Worm (Caenorhabditis elegans) whole organism, young adult: ENCODE measurements around the gene T06E6.15.

ENCODE experiments used
- F10E7.11 ChIP-seq: sonication (generic microtip); optimal IDR thresholded peaks from 2 replicates; lab custom pipeline; 2017; ENCODE audit warnings: mild to moderate bottlenecking, missing genetic modification characterization, moderate library complexity, missing compliant biosample characterization
- F37B4.10 ChIP-seq: fragments of 200-800 bp; sonication (Bioruptor generic); IDR thresholded peaks from 2 replicates; pipeline ENCODE4 v1.3.6; 2022; ENCODE audit warnings: missing genetic modification characterization, missing compliant biosample characterization
- F49E8.2 ChIP-seq: sonication (generic microtip); optimal IDR thresholded peaks from 3 replicates; lab custom pipeline; 2017; ENCODE audit warnings: missing genetic modification characterization, mild to moderate bottlenecking, missing compliant biosample characterization, antibody characterized with exemption, moderate library complexity; ENCODE audit not compliant: insufficient read depth
- Y79H2A.3 ChIP-seq: fragments of 200-800 bp; sonication (Bioruptor generic); conservative IDR thresholded peaks from 2 replicates; pipeline ENCODE4 v1.3.6; 2022; ENCODE audit warnings: missing genetic modification reagents, missing genetic modification characterization, missing compliant biosample characterization
- ZK185.1 ChIP-seq: sonication (generic microtip); optimal IDR thresholded peaks from 2 replicates; lab custom pipeline; 2016; ENCODE audit warnings: mild to moderate bottlenecking, missing genetic modification characterization, missing compliant biosample characterization; ENCODE audit not compliant: poor library complexity, severe bottlenecking
- akir-1 ChIP-seq: fragments of 200-800 bp; sonication (Bioruptor generic); optimal IDR thresholded peaks from 2 replicates; lab custom pipeline; 2018; ENCODE audit warnings: mild to moderate bottlenecking, missing genetic modification characterization, moderate library complexity, missing compliant biosample characterization
- ama-1 ChIP-seq, 3 experiments: fragments of 150-350 bp in 1 of 3; sonication (generic microtip) in 2 of 3; optimal IDR thresholded peaks; 2 replicates each; lab custom pipeline; 2014 to 2018; ENCODE audit warnings: missing biosample characterization in 2 of 3, missing genetic modification characterization in 2 of 3, missing genetic modification reagents in 2 of 3
- athp-1 ChIP-seq: sonication (generic microtip); optimal IDR thresholded peaks from 2 replicates; lab custom pipeline; 2017; ENCODE audit warnings: mild to moderate bottlenecking, missing genetic modification characterization, missing compliant biosample characterization
- attf-3 ChIP-seq: fragments of 200-800 bp; sonication (Bioruptor generic); conservative IDR thresholded peaks from 2 replicates; pipeline ENCODE4 v1.3.6; 2022; ENCODE audit warnings: missing genetic modification reagents, missing genetic modification characterization, missing compliant biosample characterization
- attf-5 ChIP-seq: fragments of 200-800 bp; sonication (Bioruptor generic); optimal IDR thresholded peaks from 2 replicates; lab custom pipeline; 2018; ENCODE audit warnings: mild to moderate bottlenecking, missing genetic modification characterization, missing compliant biosample characterization
- attf-6 ChIP-seq: fragments of 200-800 bp; sonication (Bioruptor generic); IDR thresholded peaks from 2 replicates; pipeline ENCODE4 v1.3.6; 2022; ENCODE audit warnings: missing genetic modification reagents, missing genetic modification characterization, missing compliant biosample characterization
- bed-1 ChIP-seq: fragments of 200-800 bp; sonication (Bioruptor generic); IDR thresholded peaks from 2 replicates; pipeline ENCODE4 v1.3.6; 2022; ENCODE audit warnings: missing genetic modification reagents, missing genetic modification characterization, missing compliant biosample characterization
- ceh-100 ChIP-seq: fragments of 200-800 bp; sonication (Bioruptor generic); IDR thresholded peaks from 2 replicates; pipeline ENCODE4 v1.3.6; 2022; ENCODE audit warnings: missing genetic modification reagents, missing genetic modification characterization, missing compliant biosample characterization
- ceh-58 ChIP-seq: fragments of 200-800 bp; sonication (Bioruptor generic); IDR thresholded peaks from 2 replicates; pipeline ENCODE4 v1.3.6; 2022; ENCODE audit warnings: missing genetic modification characterization, missing compliant biosample characterization
- ceh-91 ChIP-seq: fragments of 200-800 bp; sonication (Bioruptor generic); IDR thresholded peaks from 2 replicates; pipeline ENCODE4 v1.3.6; 2022; ENCODE audit warnings: missing genetic modification reagents, missing genetic modification characterization, missing compliant biosample characterization
- efl-1 ChIP-seq: fragments of 150-350 bp; optimal IDR thresholded peaks from 2 replicates; lab custom pipeline; 2014; ENCODE audit warnings: missing biosample characterization, missing genetic modification reagents, missing genetic modification characterization
- ekl-4 ChIP-seq: fragments of 200-800 bp; sonication (Bioruptor generic); IDR thresholded peaks from 2 replicates; pipeline ENCODE4 v1.3.6; 2022; ENCODE audit warnings: missing genetic modification reagents, missing genetic modification characterization, missing compliant biosample characterization
- ets-4 ChIP-seq: fragments of 200-800 bp; sonication (Bioruptor generic); optimal IDR thresholded peaks from 2 replicates; lab custom pipeline; 2018; ENCODE audit warnings: mild to moderate bottlenecking, missing genetic modification characterization, missing compliant biosample characterization
- hrde-1 ChIP-seq: sonication (generic microtip); optimal IDR thresholded peaks from 2 replicates; lab custom pipeline; 2016; ENCODE audit warnings: missing genetic modification characterization, mild to moderate bottlenecking, missing compliant biosample characterization, moderate library complexity, missing genotype, missing genetic modification reagents, borderline replicate concordance
- lag-1 ChIP-seq: fragments of 200-800 bp; sonication (Bioruptor generic); IDR thresholded peaks from 2 replicates; pipeline ENCODE4 v1.3.6; 2022; ENCODE audit warnings: missing genetic modification reagents, missing genetic modification characterization, missing compliant biosample characterization
- let-526 ChIP-seq: fragments of 200-800 bp; sonication (Bioruptor generic); IDR thresholded peaks from 2 replicates; pipeline ENCODE4 v1.3.6; 2022; ENCODE audit warnings: missing genetic modification reagents, missing genetic modification characterization, missing compliant biosample characterization
- lir-1 ChIP-seq: fragments of 200-800 bp; sonication (Bioruptor generic); conservative IDR thresholded peaks from 2 replicates; pipeline ENCODE4 v1.3.6; 2022; ENCODE audit warnings: missing genetic modification reagents, missing genetic modification characterization, missing compliant biosample characterization
- lsl-1 ChIP-seq: fragments of 200-800 bp; sonication (Bioruptor generic); optimal IDR thresholded peaks from 2 replicates; lab custom pipeline; 2018; ENCODE audit warnings: mild to moderate bottlenecking, missing genetic modification characterization, moderate library complexity, missing compliant biosample characterization
- mcd-1 ChIP-seq: fragments of 200-800 bp; sonication (Bioruptor generic); IDR thresholded peaks from 2 replicates; pipeline ENCODE4 v1.3.6; 2022; ENCODE audit warnings: missing genetic modification reagents, missing genetic modification characterization, missing compliant biosample characterization
- mes-4 ChIP-seq: sonication (generic microtip); optimal IDR thresholded peaks from 2 replicates; lab custom pipeline; 2016; ENCODE audit warnings: missing genotype, missing genetic modification characterization, missing compliant biosample characterization
- nhr-120 ChIP-seq: fragments of 200-800 bp; sonication (Bioruptor generic); IDR thresholded peaks from 2 replicates; pipeline ENCODE4 v1.3.6; 2022; ENCODE audit warnings: missing genetic modification characterization, missing compliant biosample characterization
- nhr-80 ChIP-seq: sonication (generic microtip); optimal IDR thresholded peaks from 2 replicates; lab custom pipeline; 2016; ENCODE audit warnings: missing genetic modification characterization, missing compliant biosample characterization
- nhr-90 ChIP-seq: sonication (generic microtip); optimal IDR thresholded peaks from 2 replicates; lab custom pipeline; 2016; ENCODE audit warnings: missing genotype, mild to moderate bottlenecking, missing genetic modification characterization, missing compliant biosample characterization
- sdz-38 ChIP-seq: sonication (generic microtip); optimal IDR thresholded peaks from 2 replicates; lab custom pipeline; 2016; ENCODE audit warnings: missing genotype, missing genetic modification characterization, missing compliant biosample characterization
- tbp1 ChIP-seq: fragments of 200-800 bp; sonication (Bioruptor generic); optimal IDR thresholded peaks from 2 replicates; lab custom pipeline; 2018; ENCODE audit warnings: mild to moderate bottlenecking, missing genetic modification characterization, missing compliant biosample characterization
- ztf-22 ChIP-seq: fragments of 200-800 bp; sonication (Bioruptor generic); optimal IDR thresholded peaks from 2 replicates; lab custom pipeline; 2018; ENCODE audit warnings: mild to moderate bottlenecking, missing genetic modification characterization, moderate library complexity, missing compliant biosample characterization
- ztf-25 ChIP-seq: fragments of 200-800 bp; sonication (Bioruptor generic); IDR thresholded peaks from 2 replicates; pipeline ENCODE4 v1.3.6; 2022; ENCODE audit warnings: missing genetic modification reagents, missing genetic modification characterization, missing compliant biosample characterization
- ztf-26 ChIP-seq: sonication (generic microtip); optimal IDR thresholded peaks from 2 replicates; lab custom pipeline; 2017; ENCODE audit warnings: missing genetic modification characterization, missing compliant biosample characterization

Gene T06E6.15

DNA sequence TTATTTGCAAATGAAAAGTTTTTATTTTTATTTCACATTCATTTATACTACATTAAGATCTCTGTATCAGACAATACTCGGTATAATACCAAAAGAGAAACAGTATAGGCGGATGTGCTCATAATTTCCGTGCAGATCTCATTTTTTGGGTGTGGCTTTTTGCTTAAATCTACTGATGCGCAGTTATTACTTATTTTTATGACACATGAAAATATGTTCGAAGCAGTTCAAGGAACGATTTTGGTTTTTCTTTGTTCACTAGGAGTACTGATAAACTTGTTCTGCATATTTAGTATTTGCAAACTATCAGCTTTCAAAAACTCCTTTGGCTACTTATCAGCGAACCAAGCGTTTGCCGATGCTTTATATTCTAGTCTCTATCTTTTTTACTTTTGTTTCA lies 47.2 kb downstream of the T06E6.15 start, which contains the start of gene srx-58:
TSS of gene srx-58 (plus strand) at position 301 of the 400 bp plus-strand sequence.
- TF ChIP-seq hrde-1 (tag; lab: Kevin White, UChicago) (no peak), ekl-4 (no peak), mes-4 (tag; lab: Kevin White, UChicago) (no peak), attf-3 (GFP tag; lab: Robert Waterston, UW) (no peak), nhr-80 (tag; lab: Kevin White, UChicago) (no peak), efl-1 (no peak), bed-1 (GFP tag; lab: Robert Waterston, UW) (no peak), ceh-91 (GFP tag; lab: Robert Waterston, UW) (no peak), attf-5 (GFP tag; lab: Kevin White, UChicago) (no peak), lsl-1 (GFP tag; lab: Kevin White, UChicago) (no peak), attf-6 (GFP tag; lab: Robert Waterston, UW) (no peak)

DNA sequence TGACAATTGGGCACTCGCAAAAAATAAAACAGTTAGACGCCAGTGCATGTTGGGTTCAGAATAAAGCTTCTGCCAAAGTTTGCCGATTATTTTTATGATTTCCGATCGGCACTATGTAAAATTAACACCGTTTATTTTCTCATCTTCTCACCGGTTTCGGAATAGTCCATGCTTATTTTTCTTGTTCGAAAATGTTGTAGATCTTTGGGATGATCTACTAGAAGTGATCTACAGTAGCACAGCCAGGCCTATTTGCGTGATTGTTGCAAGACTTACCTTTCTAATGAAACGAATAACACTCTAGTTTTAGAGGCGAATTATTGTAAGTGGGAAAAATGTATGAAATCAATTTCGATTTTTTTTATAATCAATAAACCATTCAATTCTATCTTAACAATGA lies 49.0 kb downstream of the T06E6.15 start, which contains the start of gene clec-231:
TSS of gene clec-231 (minus strand) at position 101 of the 400 bp plus-strand sequence.
- TF ChIP-seq lir-1 (GFP tag; lab: Robert Waterston, UW) (no peak), ets-4 (GFP tag; lab: Kevin White, UChicago) (no peak), ztf-25 (GFP tag; lab: Robert Waterston, UW) (no peak)

DNA sequence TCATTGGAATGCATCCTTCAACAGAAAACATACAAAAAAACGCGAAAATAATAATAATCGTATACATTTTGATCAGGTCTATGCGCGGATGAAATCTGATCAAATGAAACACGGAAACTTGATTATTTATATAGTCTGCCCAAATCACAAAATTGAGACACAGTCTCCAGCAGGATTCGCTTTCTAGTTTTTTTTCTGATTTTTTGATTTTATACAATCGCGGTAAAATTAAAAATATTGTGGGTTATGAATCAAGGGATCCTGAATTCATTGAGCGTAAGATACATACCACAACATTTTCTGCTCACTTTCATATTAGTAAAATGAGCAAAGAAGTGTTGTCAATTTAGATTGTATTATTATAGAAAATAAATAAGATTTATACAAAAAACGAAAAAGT lies 50.5 kb downstream of the T06E6.15 start, which contains the start of gene clec-230:
TSS of gene clec-230 (minus strand) at position 101 of the 400 bp plus-strand sequence.
- no peak for TF ChIP-seq sdz-38 (tag; lab: Kevin White, UChicago)
- no peak for TF ChIP-seq Y79H2A.3 (GFP tag; lab: Robert Waterston, UW)
- TF ChIP-seq ceh-58 (GFP tag; lab: Robert Waterston, UW), result no peak
- no peak for TF ChIP-seq F49E8.2 (tag; lab: Kevin White, UChicago)
- no peak for TF ChIP-seq ztf-26
- TF ChIP-seq let-526, result no peak
- no peak for TF ChIP-seq hrde-1 (tag; lab: Kevin White, UChicago)
- no peak for TF ChIP-seq athp-1
- TF ChIP-seq nhr-90 (tag; lab: Kevin White, UChicago), result no peak
- TF ChIP-seq nhr-120 (GFP tag; lab: Robert Waterston, UW), result no peak
- no peak for TF ChIP-seq ztf-22 (GFP tag; lab: Kevin White, UChicago)
- TF ChIP-seq akir-1, result no peak
- no peak for TF ChIP-seq F10E7.11 (tag; lab: Kevin White, UChicago)
- no peak for TF ChIP-seq mcd-1
- no peak for TF ChIP-seq ceh-100 (GFP tag; lab: Robert Waterston, UW)
- no peak for TF ChIP-seq F37B4.10 (GFP tag; lab: Robert Waterston, UW)
- no peak for TF ChIP-seq tbp1 (GFP tag; lab: Kevin White, UChicago)
- TF ChIP-seq ama-1 (optimal IDR thresholded peaks at IDR 0.05; lab: Kevin White, UChicago), result no peak
- TF ChIP-seq ama-1 (GFP tag; optimal IDR thresholded peaks at IDR 0.05; lab: Kevin White, UChicago), result no peak
- TF ChIP-seq lag-1 (GFP tag; lab: Robert Waterston, UW), result no peak
- TF ChIP-seq ZK185.1 (tag; lab: Kevin White, UChicago), result no peak
- TF ChIP-seq, all 124 proteins: peak for 0
